Worm (Caenorhabditis elegans) whole organism, early embryonic: Measurements from ENCODE around the gene C54F6.17.

Experiments used
- B0310.2 ChIP-seq: sonication (generic microtip); optimal IDR thresholded peaks from 2 replicates; lab custom pipeline; 2016; ENCODE audit warnings: mild to moderate bottlenecking, missing genetic modification characterization, missing compliant biosample characterization
- F13C5.2 ChIP-seq: sonication (generic microtip); optimal IDR thresholded peaks from 2 replicates; lab custom pipeline; 2017; ENCODE audit warnings: mild to moderate bottlenecking, missing genetic modification characterization, inconsistent platforms, missing compliant biosample characterization
- aly-1 ChIP-seq: sonication (generic microtip); optimal IDR thresholded peaks from 2 replicates; lab custom pipeline; 2016; ENCODE audit warnings: missing genetic modification characterization, missing compliant biosample characterization
- ama-1 ChIP-seq: fragments of 150-350 bp; optimal IDR thresholded peaks from 2 replicates; lab custom pipeline; 2014
- ceh-13 ChIP-seq: fragments of 200-800 bp; sonication (Bioruptor generic); optimal IDR thresholded peaks from 2 replicates; lab custom pipeline; 2018; ENCODE audit warnings: mild to moderate bottlenecking, missing genetic modification characterization, missing compliant biosample characterization
- ceh-36 ChIP-seq: sonication (generic microtip); optimal IDR thresholded peaks from 2 replicates; lab custom pipeline; 2016; ENCODE audit warnings: missing genetic modification characterization, inconsistent platforms, missing compliant biosample characterization
- ets-7 ChIP-seq: sonication (generic microtip); optimal IDR thresholded peaks from 2 replicates; lab custom pipeline; 2016; ENCODE audit warnings: missing genotype, missing genetic modification characterization, missing compliant biosample characterization
- flt-1 ChIP-seq: fragments of 200-800 bp; sonication (Bioruptor generic); IDR thresholded peaks from 2 replicates; pipeline ENCODE4 v1.3.6; 2022; ENCODE audit warnings: missing genetic modification characterization, missing compliant biosample characterization
- hmbx-1 ChIP-seq: sonication (generic microtip); optimal IDR thresholded peaks from 2 replicates; lab custom pipeline; 2016; ENCODE audit warnings: mild to moderate bottlenecking, missing genetic modification characterization, missing compliant biosample characterization
- hmg-4 ChIP-seq: fragments of 200-800 bp; sonication (Bioruptor generic); optimal IDR thresholded peaks from 2 replicates; lab custom pipeline; 2018; ENCODE audit warnings: mild to moderate bottlenecking, missing genetic modification characterization, missing compliant biosample characterization
- hnd-1 ChIP-seq: sonication (generic microtip); optimal IDR thresholded peaks from 2 replicates; lab custom pipeline; 2016; ENCODE audit warnings: missing genetic modification characterization, missing compliant biosample characterization
- pes-1 ChIP-seq: fragments of 200-800 bp; sonication (Bioruptor generic); IDR thresholded peaks from 2 replicates; pipeline ENCODE4 v1.3.6; 2022; ENCODE audit warnings: missing genetic modification reagents, missing genetic modification characterization, missing compliant biosample characterization
- scrt-1 ChIP-seq: fragments of 200-800 bp; sonication (Bioruptor generic); IDR thresholded peaks from 2 replicates; pipeline ENCODE4 v1.3.6; 2022; ENCODE audit warnings: missing genetic modification characterization, missing compliant biosample characterization
- sea-1 ChIP-seq: fragments of 200-800 bp; sonication (Bioruptor generic); conservative IDR thresholded peaks from 2 replicates; pipeline ENCODE4 v1.3.6; 2022; ENCODE audit warnings: missing genetic modification characterization, missing compliant biosample characterization
- tbx-11 ChIP-seq: fragments of 200-800 bp; sonication (Bioruptor generic); IDR thresholded peaks from 2 replicates; pipeline ENCODE4 v1.3.6; 2022; ENCODE audit warnings: missing genetic modification characterization, missing compliant biosample characterization
- tbx-37 ChIP-seq: fragments of 200-800 bp; sonication (Bioruptor generic); conservative IDR thresholded peaks from 2 replicates; pipeline ENCODE4 v1.3.6; 2022; ENCODE audit warnings: missing genetic modification reagents, missing genetic modification characterization, missing compliant biosample characterization
- tra-4 ChIP-seq: sonication (generic microtip); optimal IDR thresholded peaks from 2 replicates; lab custom pipeline; 2017; ENCODE audit warnings: missing genetic modification characterization, missing compliant biosample characterization

Gene C54F6.17

ce11 chrV:7527153-7527552, at the start of gene C54F6.17:
TSS of gene C54F6.17 (plus strand) at chrV:7527453.
- TF ChIP-seq scrt-1: no peak
- no peak for TF ChIP-seq hmbx-1 (tag; lab: Kevin White, UChicago)
- no peak for TF ChIP-seq sea-1 (GFP tag; lab: Robert Waterston, UW)
- no peak for TF ChIP-seq tbx-11 (GFP tag; lab: Robert Waterston, UW)
- no peak for TF ChIP-seq flt-1
- no peak for TF ChIP-seq aly-1 (tag; lab: Kevin White, UChicago)
- no peak for TF ChIP-seq tra-4
- TF ChIP-seq ets-7 (tag; lab: Kevin White, UChicago): no peak
- TF ChIP-seq ceh-13 (GFP tag; lab: Kevin White, UChicago): no peak
- no peak for TF ChIP-seq ceh-36 (tag; lab: Kevin White, UChicago)
- TF ChIP-seq B0310.2 (tag; lab: Kevin White, UChicago): no peak
- no peak for TF ChIP-seq hnd-1 (tag; lab: Kevin White, UChicago)
- TF ChIP-seq pes-1 (GFP tag; lab: Robert Waterston, UW): no peak
- TF ChIP-seq F13C5.2 (tag; lab: Kevin White, UChicago): no peak
- TF ChIP-seq hmg-4 (GFP tag; lab: Kevin White, UChicago): no peak
- no peak for TF ChIP-seq tbx-37 (GFP tag; lab: Robert Waterston, UW)
- TF ChIP-seq ama-1: no peak

- TF ChIP-seq tra-4 (no peak), hmg-4 (GFP tag; lab: Kevin White, UChicago) (no peak), B0310.2 (tag; lab: Kevin White, UChicago) (no peak), tbx-11 (GFP tag; lab: Robert Waterston, UW) (no peak), hnd-1 (tag; lab: Kevin White, UChicago) (no peak), flt-1 (no peak)
Measured at ce11 chrV:7478404-7478803, 48.8 kb upstream of the C54F6.17 start, which contains the start of gene str-190. TSS of gene str-190 (minus strand) at chrV:7478504.

ce11 chrV:7480949-7481348, 46.3 kb upstream of the C54F6.17 start, which contains the start of gene C18B10.6:
TSS of gene C18B10.6 (minus strand) at chrV:7481049.
- TF ChIP-seq hmg-4 (GFP tag; lab: Kevin White, UChicago): no peak
- TF ChIP-seq scrt-1: no peak
- no peak for TF ChIP-seq sea-1 (GFP tag; lab: Robert Waterston, UW)
- no peak for TF ChIP-seq flt-1
- TF ChIP-seq ama-1: no peak
- no peak for TF ChIP-seq ets-7 (tag; lab: Kevin White, UChicago)
- no peak for TF ChIP-seq F13C5.2 (tag; lab: Kevin White, UChicago)
- no peak for TF ChIP-seq ceh-36 (tag; lab: Kevin White, UChicago)
- TF ChIP-seq hmbx-1 (tag; lab: Kevin White, UChicago): no peak
- TF ChIP-seq hnd-1 (tag; lab: Kevin White, UChicago): no peak
- TF ChIP-seq ceh-13 (GFP tag; lab: Kevin White, UChicago): no peak
- no peak for TF ChIP-seq tbx-11 (GFP tag; lab: Robert Waterston, UW)
- no peak for TF ChIP-seq pes-1 (GFP tag; lab: Robert Waterston, UW)
- TF ChIP-seq tbx-37 (GFP tag; lab: Robert Waterston, UW): no peak
- TF ChIP-seq B0310.2 (tag; lab: Kevin White, UChicago): no peak
- TF ChIP-seq tra-4: no peak
- no peak for TF ChIP-seq aly-1 (tag; lab: Kevin White, UChicago)

- TF ChIP-seq hmg-4 (GFP tag; lab: Kevin White, UChicago) (no peak), flt-1 (no peak), sea-1 (GFP tag; lab: Robert Waterston, UW) (no peak), scrt-1 (no peak)
Measured at ce11 chrV:7485000-7485399, 42.3 kb upstream of the C54F6.17 start, which contains the start of gene srbc-8. TSS of gene srbc-8 (minus strand) at chrV:7485100.

ce11 chrV:7487518-7487917, 39.7 kb upstream of the C54F6.17 start, which contains the start of gene srbc-7:
TSS of gene srbc-7 (minus strand) at chrV:7487618.
- TF ChIP-seq ama-1: no peak
- no peak for TF ChIP-seq tbx-11 (GFP tag; lab: Robert Waterston, UW)
- TF ChIP-seq pes-1 (GFP tag; lab: Robert Waterston, UW): no peak
- TF ChIP-seq F13C5.2 (tag; lab: Kevin White, UChicago): no peak
- no peak for TF ChIP-seq hmg-4 (GFP tag; lab: Kevin White, UChicago)
- no peak for TF ChIP-seq hnd-1 (tag; lab: Kevin White, UChicago)
- TF ChIP-seq ceh-36 (tag; lab: Kevin White, UChicago): no peak
- TF ChIP-seq flt-1: no peak
- no peak for TF ChIP-seq sea-1 (GFP tag; lab: Robert Waterston, UW)
- no peak for TF ChIP-seq scrt-1
- no peak for TF ChIP-seq tbx-37 (GFP tag; lab: Robert Waterston, UW)
- TF ChIP-seq aly-1 (tag; lab: Kevin White, UChicago): no peak
- no peak for TF ChIP-seq ceh-13 (GFP tag; lab: Kevin White, UChicago)
- TF ChIP-seq B0310.2 (tag; lab: Kevin White, UChicago): no peak
- no peak for TF ChIP-seq tra-4
- no peak for TF ChIP-seq ets-7 (tag; lab: Kevin White, UChicago)
- no peak for TF ChIP-seq hmbx-1 (tag; lab: Kevin White, UChicago)

- TF ChIP-seq hmg-4 (GFP tag; lab: Kevin White, UChicago) (no peak), sea-1 (GFP tag; lab: Robert Waterston, UW) (no peak)
Measured at ce11 chrV:7490340-7490739, 36.9 kb upstream of the C54F6.17 start, which contains the start of gene srbc-9. TSS of gene srbc-9 (minus strand) at chrV:7490440.

ce11 chrV:7492924-7493323, 34.3 kb upstream of the C54F6.17 start, which contains the start of gene srbc-10:
TSS of gene srbc-10 (minus strand) at chrV:7493024.
- TF ChIP-seq flt-1: no peak
- no peak for TF ChIP-seq pes-1 (GFP tag; lab: Robert Waterston, UW)
- TF ChIP-seq tbx-37 (GFP tag; lab: Robert Waterston, UW): no peak
- no peak for TF ChIP-seq ama-1
- TF ChIP-seq hmg-4 (GFP tag; lab: Kevin White, UChicago): no peak
- no peak for TF ChIP-seq tra-4
- no peak for TF ChIP-seq F13C5.2 (tag; lab: Kevin White, UChicago)
- TF ChIP-seq hmbx-1 (tag; lab: Kevin White, UChicago): no peak
- no peak for TF ChIP-seq ceh-13 (GFP tag; lab: Kevin White, UChicago)
- no peak for TF ChIP-seq tbx-11 (GFP tag; lab: Robert Waterston, UW)
- TF ChIP-seq sea-1 (GFP tag; lab: Robert Waterston, UW): no peak
- TF ChIP-seq ets-7 (tag; lab: Kevin White, UChicago): no peak
- TF ChIP-seq B0310.2 (tag; lab: Kevin White, UChicago): no peak
- no peak for TF ChIP-seq ceh-36 (tag; lab: Kevin White, UChicago)
- TF ChIP-seq hnd-1 (tag; lab: Kevin White, UChicago): no peak
- no peak for TF ChIP-seq aly-1 (tag; lab: Kevin White, UChicago)
- TF ChIP-seq scrt-1: no peak
